Worm (Caenorhabditis elegans) whole organism, L4 larva: ENCODE data around the gene unc-43.

ENCODE experiments used
- F49E8.2 ChIP-seq: sonication (generic microtip); optimal IDR thresholded peaks from 2 replicates; lab custom pipeline; 2016; ENCODE audit warnings: missing compliant biosample characterization, mild to moderate bottlenecking, missing genetic modification characterization, borderline replicate concordance
- aha-1 ChIP-seq: fragments of 150-350 bp; peaks from one replicate; lab custom pipeline; 2014; ENCODE audit warnings: missing biosample characterization, missing genetic modification characterization
- ceh-28 ChIP-seq: fragments of 150-350 bp; optimal IDR thresholded peaks from 2 replicates; lab custom pipeline; 2014; ENCODE audit warnings: missing biosample characterization, missing genetic modification reagents, missing genetic modification characterization
- ces-1 ChIP-seq: fragments of 150-350 bp; sonication (generic microtip); optimal IDR thresholded peaks from 4 replicates; lab custom pipeline; 2014; ENCODE audit warnings: missing biosample characterization, missing genetic modification reagents, missing genetic modification characterization
- madf-5 ChIP-seq, 2 experiments: fragments of 200-800 bp; sonication (Bioruptor generic); IDR thresholded peaks; 2 replicates each; pipeline ENCODE4 v1.3.6; 2022; ENCODE audit warnings: missing compliant biosample characterization in 2 of 2, missing genetic modification characterization in 2 of 2
- nhr-11 ChIP-seq: fragments of 150-350 bp; optimal IDR thresholded peaks from 2 replicates; lab custom pipeline; 2014; ENCODE audit warnings: missing biosample characterization, missing genetic modification characterization
- nhr-76 ChIP-seq: fragments of 150-350 bp; optimal IDR thresholded peaks from 2 replicates; lab custom pipeline; 2014; ENCODE audit warnings: missing biosample characterization, missing genetic modification characterization
- nhr-77 ChIP-seq: fragments of 150-350 bp; optimal IDR thresholded peaks from 2 replicates; lab custom pipeline; 2014; ENCODE audit warnings: missing biosample characterization, missing genetic modification characterization
- pqm-1 ChIP-seq: sonication (generic microtip); optimal IDR thresholded peaks from 2 replicates; lab custom pipeline; 2017; ENCODE audit warnings: missing biosample characterization, missing genetic modification characterization
- skn-1 ChIP-seq: fragments of 150-350 bp; optimal IDR thresholded peaks from 2 replicates; lab custom pipeline; 2014; ENCODE audit warnings: missing biosample characterization, missing genetic modification characterization
- zag-1 ChIP-seq: fragments of 150-350 bp; optimal IDR thresholded peaks from 2 replicates; lab custom pipeline; 2014; ENCODE audit warnings: missing biosample characterization, missing genetic modification characterization
- zip-11 ChIP-seq: fragments of 200-800 bp; sonication (Bioruptor generic); IDR thresholded peaks from 2 replicates; pipeline ENCODE4 v1.3.6; 2022; ENCODE audit warnings: missing genetic modification characterization, missing compliant biosample characterization
- zip-2 ChIP-seq: fragments of 150-350 bp; optimal IDR thresholded peaks from 2 replicates; lab custom pipeline; 2014; ENCODE audit warnings: missing biosample characterization, missing genetic modification characterization

ce11 chrIV:10318199-10318598, 31.8 kb downstream of the unc-43 start, which contains the start of gene R09E10.2:
- no peak for TF ChIP-seq nhr-76 (tag; lab: Kevin White, UChicago)
- no peak for TF ChIP-seq zag-1 (tag; lab: Kevin White, UChicago)
- TF ChIP-seq aha-1 (tag; lab: Kevin White, UChicago), result no peak
- TF ChIP-seq nhr-11 (tag; lab: Kevin White, UChicago), result no peak
- no peak for TF ChIP-seq ceh-28 (tag; lab: Kevin White, UChicago)
- TF ChIP-seq skn-1 (tag; lab: Kevin White, UChicago), result no peak
- TF ChIP-seq madf-5 (GFP tag; IDR thresholded peaks at IDR 0.05; lab: Robert Waterston, UW), result no peak
- no peak for TF ChIP-seq nhr-77
- TF ChIP-seq zip-2 (tag; lab: Kevin White, UChicago), result no peak
- no peak for TF ChIP-seq F49E8.2 (tag; lab: Kevin White, UChicago)
- TF ChIP-seq zip-11 (GFP tag; lab: Robert Waterston, UW), result no peak
- no peak for TF ChIP-seq ces-1
- TF ChIP-seq pqm-1 (tag; lab: Kevin White, UChicago), result no peak
